Worm (Caenorhabditis elegans): Measurements from ENCODE around the gene elt-6.

DNA sequence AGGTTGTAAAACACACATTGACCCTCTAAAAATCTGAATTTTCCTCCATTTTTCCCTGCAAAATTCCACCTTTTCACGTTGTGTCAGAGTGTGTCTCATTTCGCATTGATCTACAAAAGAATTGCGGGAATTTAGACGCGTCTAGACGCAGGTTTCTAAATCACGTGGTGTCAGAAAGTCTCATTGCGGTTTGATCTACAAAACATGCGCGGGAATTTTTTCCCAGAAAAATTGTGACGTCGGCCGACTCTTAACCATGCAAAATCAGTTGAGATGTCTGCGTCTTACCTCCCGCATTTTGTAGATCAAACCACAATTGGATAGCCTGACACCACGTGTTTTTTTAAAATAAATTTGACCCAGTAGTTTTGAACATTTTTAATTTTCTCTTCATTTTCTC, 8.9 kb upstream of the elt-6 start:
- no peak for TF ChIP-seq tab-1 (GFP tag; IDR thresholded peaks at IDR 0.05)
- no peak for TF ChIP-seq med-1 (GFP tag; optimal IDR thresholded peaks at IDR 0.05; ENCODE audit: insufficient read depth)

All from whole organism, midembryonic.